Worm (Caenorhabditis elegans): ENCODE measurements around the gene ocr-3.

Gene ocr-3

DNA sequence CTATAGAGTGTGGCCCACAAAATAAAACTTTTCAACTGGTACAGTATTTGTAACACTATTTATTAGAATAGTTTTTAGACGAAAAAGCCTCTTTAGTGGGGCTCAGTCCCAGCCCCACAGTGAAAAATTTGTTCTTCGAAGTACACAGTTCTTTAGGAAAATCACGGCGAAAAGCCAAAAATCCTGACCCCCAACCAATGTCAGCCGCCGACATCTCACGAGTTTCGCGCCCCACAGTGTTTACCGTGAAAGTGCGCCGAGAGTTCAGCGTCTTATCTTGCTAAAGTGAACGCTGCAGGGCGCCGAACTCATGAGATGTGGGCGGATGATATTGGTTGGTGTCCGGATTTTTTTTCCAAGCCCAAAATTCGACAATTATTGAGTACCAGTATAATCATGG lies 2.4 kb downstream of the ocr-3 start:
- TF ChIP-seq nhr-12 (tag; optimal IDR thresholded peaks at IDR 0.05) (no peak), snpc-4 (tag; optimal IDR thresholded peaks at IDR 0.05) (peak; percentile 77)

DNA sequence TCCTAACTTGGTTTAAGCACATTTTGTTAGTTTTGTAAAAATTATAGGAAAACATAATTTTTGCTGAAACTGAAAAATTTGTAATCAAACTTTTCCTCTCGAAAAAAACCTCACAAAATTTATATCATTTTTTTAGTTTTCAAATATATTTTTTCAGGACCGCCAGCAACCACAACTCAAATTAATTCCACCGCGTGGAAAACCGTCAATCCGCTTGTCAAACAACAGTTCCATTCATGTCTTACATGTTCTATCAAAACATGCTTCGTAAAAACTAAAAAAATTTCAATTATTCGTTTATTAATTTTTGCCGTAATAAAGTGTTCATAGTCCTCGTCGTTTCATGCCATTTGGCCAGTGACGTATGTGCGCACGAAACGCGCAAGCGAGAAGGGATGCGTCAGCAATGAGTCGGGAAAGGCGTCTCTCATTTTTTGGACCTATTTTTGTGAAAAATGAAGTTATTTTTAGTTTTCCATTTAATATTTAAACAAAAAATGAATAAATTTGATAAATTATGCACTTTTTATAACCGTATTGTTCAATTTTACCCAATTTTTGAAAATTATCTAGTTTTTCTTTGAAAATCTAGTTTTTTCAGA lies 4.9 kb downstream of the ocr-3 start, which contains the start of gene ucr-2.2:
Gene ucr-2.2 (plus strand): TSS at position 602 of the 602 bp plus-strand sequence.
- TF ChIP-seq elt-1 (tag; optimal IDR thresholded peaks at IDR 0.05): no peak
- peak; percentile 58 for TF ChIP-seq lin-15B (tag; optimal IDR thresholded peaks at IDR 0.05)
- no peak for TF ChIP-seq ceh-16 (tag; optimal IDR thresholded peaks at IDR 0.05)
- no peak for TF ChIP-seq mml-1 (tag; optimal IDR thresholded peaks at IDR 0.05)
- TF ChIP-seq ceh-9 (tag; optimal IDR thresholded peaks at IDR 0.05): no peak
- TF ChIP-seq nhr-12 (tag; optimal IDR thresholded peaks at IDR 0.05): no peak
- peak; percentile 88 for TF ChIP-seq hmg-11 (tag; optimal IDR thresholded peaks at IDR 0.05)
- peak; percentile 21 for TF ChIP-seq fkh-10 (GFP tag; optimal IDR thresholded peaks at IDR 0.05)
- peak; percentile 61 for TF ChIP-seq lin-39 (tag; optimal IDR thresholded peaks at IDR 0.05)
- TF ChIP-seq sea-2 (GFP tag; optimal IDR thresholded peaks at IDR 0.05): no peak
- peak; percentile 78 for TF ChIP-seq nhr-25 (tag; optimal IDR thresholded peaks at IDR 0.05)
- TF ChIP-seq egl-5 (tag; optimal IDR thresholded peaks at IDR 0.05): no peak
- peak; percentile 29 for TF ChIP-seq pqm-1 (tag; optimal IDR thresholded peaks at IDR 0.05)
- no peak for TF ChIP-seq unc-39 (tag; optimal IDR thresholded peaks at IDR 0.05)
- peak; percentile 18 for TF ChIP-seq nhr-76 (tag; optimal IDR thresholded peaks at IDR 0.05)
- TF ChIP-seq fos-1 (tag; optimal IDR thresholded peaks at IDR 0.05): peak; percentile 59
- TF ChIP-seq snpc-4 (tag; optimal IDR thresholded peaks at IDR 0.05): peak; percentile 89
- no peak for TF ChIP-seq nhr-67 (tag; optimal IDR thresholded peaks at IDR 0.05)
- TF ChIP-seq tbx-2 (tag; optimal IDR thresholded peaks at IDR 0.05): peak; percentile 81
- TF ChIP-seq eor-1 (tag; optimal IDR thresholded peaks at IDR 0.05): no peak
- TF ChIP-seq nhr-43 (tag; optimal IDR thresholded peaks at IDR 0.05; ENCODE audit: poor library complexity, severe bottlenecking): peak; percentile 86
- peak; percentile 93 for TF ChIP-seq pha-4 (tag; optimal IDR thresholded peaks at IDR 0.05)
- no peak for TF ChIP-seq ama-1 (optimal IDR thresholded peaks at IDR 0.05)
- no peak for TF ChIP-seq nhr-28 (tag; optimal IDR thresholded peaks at IDR 0.05)
- TF ChIP-seq lsy-12 (tag; optimal IDR thresholded peaks at IDR 0.05): peak; percentile 73
- TF ChIP-seq nhr-23 (tag; optimal IDR thresholded peaks at IDR 0.05): peak; percentile 87
- no peak for TF ChIP-seq R02D3.7 (tag; optimal IDR thresholded peaks at IDR 0.05)
- TF ChIP-seq ceh-82 (tag; optimal IDR thresholded peaks at IDR 0.05): no peak
- TF ChIP-seq nhr-237 (tag; optimal IDR thresholded peaks at IDR 0.05): no peak
- TF ChIP-seq elt-3 (tag; optimal IDR thresholded peaks at IDR 0.05): no peak
- no peak for TF ChIP-seq ztf-4 (tag; optimal IDR thresholded peaks at IDR 0.05)
- TF ChIP-seq jun-1 (tag; optimal IDR thresholded peaks at IDR 0.05): peak; percentile 60
- TF ChIP-seq mdl-1 (tag; optimal IDR thresholded peaks at IDR 0.05): no peak
- TF ChIP-seq skn-1 (tag; optimal IDR thresholded peaks at IDR 0.05): peak; percentile 27
- TF ChIP-seq nhr-11 (tag; optimal IDR thresholded peaks at IDR 0.05): no peak
- no peak for TF ChIP-seq ztf-11 (tag; optimal IDR thresholded peaks at IDR 0.05)
- no peak for TF ChIP-seq egl-27 (tag; optimal IDR thresholded peaks at IDR 0.05)
- TF ChIP-seq ceh-28 (tag; optimal IDR thresholded peaks at IDR 0.05): peak; percentile 27
- TF ChIP-seq nfya-1 (tag; optimal IDR thresholded peaks at IDR 0.05; ENCODE audit: insufficient read depth): peak; percentile 70
- TF ChIP-seq fkh-2 (tag; optimal IDR thresholded peaks at IDR 0.05): no peak
- no peak for TF ChIP-seq aly-2 (tag; optimal IDR thresholded peaks at IDR 0.05)
- no peak for TF ChIP-seq ZK546.5 (tag; optimal IDR thresholded peaks at IDR 0.05)
- peak; percentile 69 for TF ChIP-seq elt-2 (tag; optimal IDR thresholded peaks at IDR 0.05)
- TF ChIP-seq zag-1 (tag; optimal IDR thresholded peaks at IDR 0.05): no peak
- no peak for TF ChIP-seq nhr-77 (tag; optimal IDR thresholded peaks at IDR 0.05)
- TF ChIP-seq unc-62 (GFP tag; optimal IDR thresholded peaks at IDR 0.05): no peak
- no peak for TF ChIP-seq daf-12 (tag; optimal IDR thresholded peaks at IDR 0.05)
